Worm (Caenorhabditis elegans) whole organism, mixed stage, embryonic: Measurements from ENCODE around the gene C43C3.4.

Source experiments
- ceh-39 ChIP-seq: fragments of 150-350 bp; optimal IDR thresholded peaks from 2 replicates; lab custom pipeline; 2014; ENCODE audit warnings: missing biosample characterization, missing genetic modification characterization
- unc-62 ChIP-seq: fragments of 150-350 bp; optimal IDR thresholded peaks from 2 replicates; lab custom pipeline; 2014; ENCODE audit warnings: missing biosample characterization, missing genetic modification reagents, missing genetic modification characterization

DNA sequence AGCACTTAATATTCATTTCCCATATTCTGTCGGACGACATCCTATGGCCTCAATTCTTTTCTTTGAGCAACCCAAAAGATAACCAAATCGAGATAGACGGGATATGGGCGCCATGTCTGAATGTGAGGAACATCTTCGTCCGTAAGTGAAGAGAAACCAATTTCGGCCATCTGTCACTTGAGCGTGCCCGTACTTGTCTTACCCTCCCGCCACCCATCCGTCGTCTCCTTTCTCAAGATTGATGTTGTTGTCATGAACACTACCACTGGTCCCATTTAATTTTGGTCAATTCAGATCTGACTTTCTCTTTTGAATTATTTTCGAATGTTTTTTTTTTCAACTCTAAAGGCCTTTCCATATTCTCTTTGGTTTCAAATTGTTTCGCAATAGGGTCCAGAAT lies 28.1 kb upstream of the C43C3.4 start:
- TF ChIP-seq unc-62 (no peak), ceh-39 (tag; lab: Kevin White, UChicago) (no peak)
